Worm (Caenorhabditis elegans) whole organism, L1 larva: ENCODE results near the gene srxa-2.

Experiments
- C04F5.9 ChIP-seq: sonication (generic microtip); optimal IDR thresholded peaks from 2 replicates; lab custom pipeline; 2016; ENCODE audit warnings: missing genetic modification characterization, missing compliant biosample characterization
- Y116A8C.19 ChIP-seq: sonication (generic microtip); optimal IDR thresholded peaks from 2 replicates; lab custom pipeline; 2016; ENCODE audit warnings: missing compliant biosample characterization, missing genetic modification characterization, borderline replicate concordance
- alr-1 ChIP-seq: fragments of 200-800 bp; sonication (Bioruptor generic); optimal IDR thresholded peaks from 2 replicates; lab custom pipeline; 2018; ENCODE audit warnings: borderline replicate concordance, mild to moderate bottlenecking, missing genetic modification characterization, missing compliant biosample characterization
- ama-1 ChIP-seq: fragments of 150-350 bp; optimal IDR thresholded peaks from 2 replicates; lab custom pipeline; 2014
- blmp-1 ChIP-seq: fragments of 150-350 bp; optimal IDR thresholded peaks from 2 replicates; lab custom pipeline; 2014; ENCODE audit warnings: missing biosample characterization, missing genetic modification characterization
- ceh-63 ChIP-seq: fragments of 200-800 bp; sonication (Bioruptor generic); optimal IDR thresholded peaks from 2 replicates; lab custom pipeline; 2018; ENCODE audit warnings: mild to moderate bottlenecking, missing genetic modification characterization, missing compliant biosample characterization
- ceh-82 ChIP-seq, 3 experiments: fragments of 150-350 bp in 1 of 3; sonication (generic microtip) in 2 of 3; optimal IDR thresholded peaks; 2 replicates each; lab custom pipeline; 2014 to 2017; ENCODE audit warnings: missing biosample characterization in 3 of 3, missing genetic modification characterization in 3 of 3
- ceh-88 ChIP-seq: fragments of 200-800 bp; sonication (Bioruptor generic); IDR thresholded peaks from 2 replicates; pipeline ENCODE4 v1.3.6; 2022; ENCODE audit warnings: missing genetic modification characterization, missing compliant biosample characterization
- ceh-90 ChIP-seq: sonication (generic microtip); optimal IDR thresholded peaks from 2 replicates; lab custom pipeline; 2016; ENCODE audit warnings: missing genetic modification characterization, missing compliant biosample characterization
- ces-1 ChIP-seq: fragments of 150-350 bp; optimal IDR thresholded peaks from 2 replicates; lab custom pipeline; 2014; ENCODE audit warnings: missing biosample characterization, missing genetic modification reagents, missing genetic modification characterization
- efl-3 ChIP-seq: fragments of 200-800 bp; sonication (Bioruptor generic); optimal IDR thresholded peaks from 2 replicates; lab custom pipeline; 2018; ENCODE audit warnings: mild to moderate bottlenecking, missing genetic modification characterization, missing compliant biosample characterization
- egl-13 ChIP-seq: sonication (generic microtip); optimal IDR thresholded peaks from 2 replicates; lab custom pipeline; 2016; ENCODE audit warnings: missing genotype, missing genetic modification reagents, missing genetic modification characterization, missing compliant biosample characterization
- egl-27 ChIP-seq, 2 experiments: fragments of 150-350 bp in 1 of 2; sonication (generic microtip); optimal IDR thresholded peaks; 3 replicates each; lab custom pipeline; 2017 to 2018; ENCODE audit warnings: missing biosample characterization in 2 of 2, missing genetic modification characterization in 2 of 2, missing genetic modification reagents in 2 of 2
- elt-3 ChIP-seq, 6 experiments: fragments of 150-350 bp in 1 of 6; sonication (generic microtip); optimal IDR thresholded peaks; 2 replicates each; lab custom pipeline; 2017 to 2018; ENCODE audit warnings: missing biosample characterization in 6 of 6, missing genetic modification characterization in 6 of 6, inconsistent platforms in 1 of 6
- fkh-8 ChIP-seq: sonication (generic microtip); optimal IDR thresholded peaks from 2 replicates; lab custom pipeline; 2016; ENCODE audit warnings: mild to moderate bottlenecking, missing genetic modification characterization, missing compliant biosample characterization
- hlh-17 ChIP-seq: fragments of 200-800 bp; sonication (Bioruptor generic); optimal IDR thresholded peaks from 2 replicates; lab custom pipeline; 2018; ENCODE audit warnings: missing genetic modification characterization, mild to moderate bottlenecking, missing compliant biosample characterization, moderate library complexity, borderline replicate concordance
- hpl-2 ChIP-seq: fragments of 150-350 bp; optimal IDR thresholded peaks from 2 replicates; lab custom pipeline; 2014; ENCODE audit warnings: missing biosample characterization, missing genetic modification reagents, missing genetic modification characterization
- isw-1 ChIP-seq: fragments of 200-800 bp; sonication (Bioruptor generic); IDR thresholded peaks from 2 replicates; pipeline ENCODE4 v1.3.6; 2022; ENCODE audit warnings: missing genetic modification characterization, missing compliant biosample characterization
- jun-1 ChIP-seq: fragments of 150-350 bp; optimal IDR thresholded peaks from 2 replicates; lab custom pipeline; 2014; ENCODE audit warnings: missing biosample characterization, missing genetic modification reagents, missing genetic modification characterization
- lin-13 ChIP-seq: fragments of 150-350 bp; optimal IDR thresholded peaks from 2 replicates; lab custom pipeline; 2014; ENCODE audit warnings: missing biosample characterization, missing genetic modification reagents, missing genetic modification characterization
- lin-14 ChIP-seq: fragments of 200-800 bp; sonication (Bioruptor generic); optimal IDR thresholded peaks from 2 replicates; lab custom pipeline; 2018; ENCODE audit warnings: mild to moderate bottlenecking, missing genetic modification characterization, moderate library complexity, missing compliant biosample characterization
- lin-35 ChIP-seq, 2 experiments: fragments of 150-350 bp; optimal IDR thresholded peaks; 2 replicates each; lab custom pipeline; 2014; ENCODE audit warnings: missing biosample characterization in 2 of 2, missing genetic modification characterization in 2 of 2, missing genetic modification reagents in 2 of 2
- lin-39 ChIP-seq: fragments of 150-350 bp; optimal IDR thresholded peaks from 2 replicates; lab custom pipeline; 2014; ENCODE audit warnings: missing biosample characterization, missing genetic modification reagents, missing genetic modification characterization
- lir-3 ChIP-seq: sonication (generic microtip); optimal IDR thresholded peaks from 2 replicates; lab custom pipeline; 2016; ENCODE audit warnings: mild to moderate bottlenecking, missing genetic modification characterization, moderate library complexity, missing compliant biosample characterization; ENCODE audit not compliant: poor library complexity
- lsy-2 ChIP-seq, 2 experiments: fragments of 150-350 bp; optimal IDR thresholded peaks; 2 replicates each; lab custom pipeline; 2014; ENCODE audit warnings: missing biosample characterization in 2 of 2, missing genetic modification characterization in 2 of 2
- mab-9 ChIP-seq: fragments of 200-800 bp; sonication (Bioruptor generic); IDR thresholded peaks from 2 replicates; pipeline ENCODE4 v1.3.6; 2022; ENCODE audit warnings: missing genetic modification reagents, missing genetic modification characterization, missing compliant biosample characterization
- mdl-1 ChIP-seq, 2 experiments: fragments of 150-350 bp; optimal IDR thresholded peaks; 2 replicates each; lab custom pipeline; 2014 to 2017; ENCODE audit warnings: missing biosample characterization in 2 of 2, missing genetic modification characterization in 2 of 2, inconsistent platforms in 1 of 2
- mef-2 ChIP-seq: fragments of 150-350 bp; optimal IDR thresholded peaks from 2 replicates; lab custom pipeline; 2014; ENCODE audit warnings: missing biosample characterization, missing genetic modification characterization
- mep-1 ChIP-seq: fragments of 150-350 bp; optimal IDR thresholded peaks from 2 replicates; lab custom pipeline; 2014; ENCODE audit warnings: missing biosample characterization, missing genetic modification characterization
- nhr-12 ChIP-seq: sonication (generic microtip); optimal IDR thresholded peaks from 2 replicates; lab custom pipeline; 2017; ENCODE audit warnings: missing biosample characterization, missing genetic modification characterization
- nhr-20 ChIP-seq: sonication (generic microtip); optimal IDR thresholded peaks from 2 replicates; lab custom pipeline; 2016; ENCODE audit warnings: mild to moderate bottlenecking, missing genetic modification characterization, missing compliant biosample characterization
- nhr-47 ChIP-seq: sonication (generic microtip); optimal IDR thresholded peaks from 2 replicates; lab custom pipeline; 2016; ENCODE audit warnings: mild to moderate bottlenecking, missing genetic modification characterization, moderate library complexity, missing compliant biosample characterization
- nhr-71 ChIP-seq: sonication (generic microtip); optimal IDR thresholded peaks from 2 replicates; lab custom pipeline; 2016; ENCODE audit warnings: mild to moderate bottlenecking, missing genetic modification characterization, moderate library complexity, missing compliant biosample characterization
- nhr-77 ChIP-seq: fragments of 150-350 bp; optimal IDR thresholded peaks from 2 replicates; lab custom pipeline; 2014; ENCODE audit warnings: missing biosample characterization, missing genetic modification characterization
- nhr-85 ChIP-seq: sonication (generic microtip); peaks from one replicate; lab custom pipeline; 2016; ENCODE audit warnings: missing genetic modification characterization, inconsistent platforms, missing compliant biosample characterization
- nhr-90 ChIP-seq: sonication (generic microtip); optimal IDR thresholded peaks from 2 replicates; lab custom pipeline; 2016; ENCODE audit warnings: mild to moderate bottlenecking, missing genetic modification characterization, missing compliant biosample characterization; ENCODE audit not compliant: poor library complexity
- skn-1 ChIP-seq: fragments of 150-350 bp; optimal IDR thresholded peaks from 2 replicates; lab custom pipeline; 2014; ENCODE audit warnings: missing biosample characterization, missing genetic modification characterization
- snpc-4 ChIP-seq: fragments of 150-350 bp; optimal IDR thresholded peaks from 2 replicates; lab custom pipeline; 2014; ENCODE audit warnings: missing biosample characterization, missing genetic modification characterization
- sup-37 ChIP-seq: fragments of 200-800 bp; sonication (Bioruptor generic); optimal IDR thresholded peaks from 2 replicates; lab custom pipeline; 2018; ENCODE audit warnings: mild to moderate bottlenecking, missing genetic modification characterization, missing compliant biosample characterization
- swsn-7 ChIP-seq: sonication (generic microtip); optimal IDR thresholded peaks from 2 replicates; lab custom pipeline; 2016; ENCODE audit warnings: missing genetic modification characterization, missing compliant biosample characterization
- tbx-2 ChIP-seq: sonication (generic microtip); optimal IDR thresholded peaks from 2 replicates; lab custom pipeline; 2016; ENCODE audit warnings: missing genetic modification characterization, missing compliant biosample characterization
- tlp-1 ChIP-seq: fragments of 150-350 bp; optimal IDR thresholded peaks from 2 replicates; lab custom pipeline; 2014; ENCODE audit warnings: missing biosample characterization, missing genetic modification characterization
- unc-130 ChIP-seq: fragments of 150-350 bp; optimal IDR thresholded peaks from 2 replicates; lab custom pipeline; 2017; ENCODE audit warnings: missing biosample characterization, missing genetic modification characterization, inconsistent platforms
- unc-86 ChIP-seq: sonication (generic microtip); optimal IDR thresholded peaks from 2 replicates; lab custom pipeline; 2016; ENCODE audit warnings: missing genetic modification characterization, missing compliant biosample characterization
- unc-98 ChIP-seq: fragments of 200-800 bp; sonication (Bioruptor generic); IDR thresholded peaks from 2 replicates; pipeline ENCODE4 v1.3.6; 2022; ENCODE audit warnings: missing genetic modification characterization, missing compliant biosample characterization
- vab-15 ChIP-seq: sonication (generic microtip); optimal IDR thresholded peaks from 2 replicates; lab custom pipeline; 2017; ENCODE audit warnings: missing genotype, mild to moderate bottlenecking, missing genetic modification characterization, missing compliant biosample characterization
- xbp-1 ChIP-seq: sonication (generic microtip); optimal IDR thresholded peaks from 2 replicates; lab custom pipeline; 2016; ENCODE audit warnings: missing genetic modification characterization, missing compliant biosample characterization

Gene srxa-2

ce11 chrIV:9423095-9423494 is at the start of gene srxa-2:
Gene srxa-2, plus strand, starts transcription at chrIV:9423395.
- TF ChIP-seq fkh-8 (tag; lab: Kevin White, UChicago): peak; percentile 7
- no peak for TF ChIP-seq ceh-82 (tag; optimal IDR thresholded peaks at IDR 0.05; lab: Kevin White, UChicago)

ce11 chrIV:9374529-9374928 is 48.7 kb upstream of the srxa-2 start, which contains the start of gene C10C5.3:
Gene C10C5.3, plus strand, starts transcription at chrIV:9374829.
- TF ChIP-seq C04F5.9 (tag; lab: Kevin White, UChicago) (no peak), xbp-1 (tag; lab: Kevin White, UChicago) (no peak), mab-9 (GFP tag; lab: Robert Waterston, UW) (no peak), Y116A8C.19 (no peak)

ce11 chrIV:9376550-9376949 is 46.6 kb upstream of the srxa-2 start:
- no peak for TF ChIP-seq swsn-7
- no peak for TF ChIP-seq sup-37 (GFP tag; lab: Kevin White, UChicago)
- no peak for TF ChIP-seq mdl-1 (tag; optimal IDR thresholded peaks at IDR 0.05; lab: Kevin White, UChicago)
- TF ChIP-seq hlh-17: no peak
- TF ChIP-seq vab-15 (tag; lab: Kevin White, UChicago): no peak
- no peak for TF ChIP-seq ama-1 (lab: Kevin White, UChicago)
- peak; percentile 77 for TF ChIP-seq nhr-85 (tag; lab: Kevin White, UChicago)
- TF ChIP-seq lsy-2 (tag; optimal IDR thresholded peaks at IDR 0.05; lab: Kevin White, UChicago): no peak
- no peak for TF ChIP-seq lir-3 (tag; lab: Kevin White, UChicago)
- TF ChIP-seq lin-35 (GFP tag; optimal IDR thresholded peaks at IDR 0.05; lab: Kevin White, UChicago): no peak
- no peak for TF ChIP-seq alr-1 (tag; lab: Kevin White, UChicago)
- no peak for TF ChIP-seq ces-1
- no peak for TF ChIP-seq nhr-12 (tag; lab: Kevin White, UChicago)
- TF ChIP-seq lin-39 (tag; lab: Kevin White, UChicago): no peak
- TF ChIP-seq unc-86 (tag; lab: Kevin White, UChicago): no peak
- peak in 5 of 6 experiments; percentile 75 to 89 (median 82) for TF ChIP-seq elt-3 (tag; optimal IDR thresholded peaks at IDR 0.05; lab: Kevin White, UChicago)
- TF ChIP-seq blmp-1 (tag; lab: Kevin White, UChicago): peak; percentile 39
- TF ChIP-seq mef-2: no peak
- TF ChIP-seq egl-13: no peak
- TF ChIP-seq hpl-2 (GFP tag; lab: Kevin White, UChicago): no peak
- TF ChIP-seq C04F5.9 (tag; lab: Kevin White, UChicago): no peak
- TF ChIP-seq snpc-4 (tag; lab: Kevin White, UChicago): no peak
- TF ChIP-seq nhr-77: no peak
- TF ChIP-seq lin-14 (GFP tag; lab: Kevin White, UChicago): peak; percentile 65
- TF ChIP-seq efl-3 (GFP tag; lab: Kevin White, UChicago): no peak
- no peak for TF ChIP-seq isw-1 (GFP tag; lab: Robert Waterston, UW)
- TF ChIP-seq ceh-63: no peak
- TF ChIP-seq ceh-88 (GFP tag; lab: Robert Waterston, UW): no peak
- TF ChIP-seq nhr-71 (tag; lab: Kevin White, UChicago): peak; percentile 19
- no peak for TF ChIP-seq unc-98
- peak; percentile 17 for TF ChIP-seq nhr-20 (tag; lab: Kevin White, UChicago)

ce11 chrIV:9378272-9378671 is 44.9 kb upstream of the srxa-2 start, which contains the start of gene C10C5.4:
Gene C10C5.4, plus strand, starts transcription at chrIV:9378552.
- TF ChIP-seq mep-1 (tag; lab: Kevin White, UChicago): no peak
- no peak for TF ChIP-seq xbp-1 (tag; lab: Kevin White, UChicago)
- TF ChIP-seq skn-1 (tag; lab: Kevin White, UChicago): no peak
- no peak for TF ChIP-seq unc-130
- no peak for TF ChIP-seq tlp-1 (tag; lab: Kevin White, UChicago)
- no peak for TF ChIP-seq tbx-2 (tag; lab: Kevin White, UChicago)
- no peak for TF ChIP-seq unc-86 (tag; lab: Kevin White, UChicago)
- TF ChIP-seq ceh-88 (GFP tag; lab: Robert Waterston, UW): no peak
- TF ChIP-seq nhr-47 (tag; lab: Kevin White, UChicago): no peak
- no peak for TF ChIP-seq ceh-90 (tag; lab: Kevin White, UChicago)
- TF ChIP-seq lin-13 (GFP tag; lab: Kevin White, UChicago): no peak
- no peak for TF ChIP-seq jun-1 (tag; lab: Kevin White, UChicago)
- no peak for TF ChIP-seq nhr-90 (tag; lab: Kevin White, UChicago)
- no peak for TF ChIP-seq egl-27 (tag; optimal IDR thresholded peaks at IDR 0.05; lab: Kevin White, UChicago)
